Fruit fly (Drosophila melanogaster) whole organism, embryonic: ENCODE results near the gene Arp3.

Experiments
- BEAF-32 ChIP-seq: fragments of 200-800 bp; sonication (Bioruptor generic); optimal IDR thresholded peaks from 3 replicates; lab custom pipeline; 2017; ENCODE audit warnings: missing biosample characterization, missing genetic modification characterization, mild to moderate bottlenecking, moderate library complexity, missing genetic modification reagents
- CG10267 ChIP-seq: fragments of 200-800 bp; sonication (Bioruptor generic); optimal IDR thresholded peaks from 2 replicates; lab custom pipeline; 2018; ENCODE audit warnings: missing biosample characterization, mild to moderate bottlenecking, missing genetic modification characterization, moderate library complexity
- CG10274 ChIP-seq: fragments of 200-800 bp; sonication (Bioruptor generic); optimal IDR thresholded peaks from 3 replicates; lab custom pipeline; 2017; ENCODE audit warnings: missing biosample characterization, mild to moderate bottlenecking, missing genetic modification characterization
- CG12219 ChIP-seq: fragments of 200-800 bp; sonication (Bioruptor generic); optimal IDR thresholded peaks from 3 replicates; lab custom pipeline; 2018; ENCODE audit warnings: missing biosample characterization, mild to moderate bottlenecking, missing genetic modification characterization
- CG12942 ChIP-seq: fragments of 200-800 bp; sonication (Bioruptor generic); optimal IDR thresholded peaks from 3 replicates; lab custom pipeline; 2016; ENCODE audit warnings: missing biosample characterization, missing genetic modification characterization
- CG13775 ChIP-seq: fragments of 200-800 bp; sonication (Bioruptor generic); optimal IDR thresholded peaks from 3 replicates; lab custom pipeline; 2017; ENCODE audit warnings: missing biosample characterization, mild to moderate bottlenecking, missing genetic modification characterization
- CG14667 ChIP-seq: fragments of 200-800 bp; sonication (Bioruptor generic); IDR thresholded peaks from 2 replicates; pipeline ENCODE4 v1.3.6; 2022; ENCODE audit warnings: missing biosample characterization, missing genetic modification characterization
- CG15479 ChIP-seq: fragments of 200-800 bp; sonication (Bioruptor generic); optimal IDR thresholded peaks from 3 replicates; lab custom pipeline; 2019; ENCODE audit warnings: missing biosample characterization, mild to moderate bottlenecking, missing genetic modification characterization, moderate library complexity
- CG15601 ChIP-seq: fragments of 200-800 bp; sonication (Bioruptor generic); optimal IDR thresholded peaks from 3 replicates; lab custom pipeline; 2019; ENCODE audit warnings: missing biosample characterization, mild to moderate bottlenecking, missing genetic modification characterization, moderate library complexity
- CG15696 ChIP-seq: fragments of 200-800 bp; sonication (Bioruptor generic); optimal IDR thresholded peaks from 2 replicates; lab custom pipeline; 2019; ENCODE audit warnings: missing biosample characterization, mild to moderate bottlenecking, missing genetic modification characterization, moderate library complexity
- CG1602 ChIP-seq: fragments of 200-800 bp; sonication (Bioruptor generic); optimal IDR thresholded peaks from 3 replicates; lab custom pipeline; 2016; ENCODE audit warnings: missing biosample characterization, missing genetic modification characterization
- CG16815 ChIP-seq: fragments of 200-800 bp; sonication (Bioruptor generic); optimal IDR thresholded peaks from 3 replicates; lab custom pipeline; 2017; ENCODE audit warnings: missing biosample characterization, mild to moderate bottlenecking, missing genetic modification characterization
- CG16863 ChIP-seq: fragments of 200-800 bp; sonication (Bioruptor generic); optimal IDR thresholded peaks from 3 replicates; lab custom pipeline; 2016; ENCODE audit warnings: missing biosample characterization, missing genetic modification characterization
- CG17568 ChIP-seq: fragments of 200-800 bp; sonication (Bioruptor generic); optimal IDR thresholded peaks from 2 replicates; lab custom pipeline; 2018; ENCODE audit warnings: missing biosample characterization, mild to moderate bottlenecking, missing genetic modification characterization, moderate library complexity
- CG18011 ChIP-seq: fragments of 200-800 bp; sonication (Bioruptor generic); optimal IDR thresholded peaks from 2 replicates; lab custom pipeline; 2017; ENCODE audit warnings: missing biosample characterization, missing genetic modification characterization, mild to moderate bottlenecking, moderate library complexity, missing genotype
- CG3163 ChIP-seq: fragments of 200-800 bp; sonication (Bioruptor generic); optimal IDR thresholded peaks from 3 replicates; lab custom pipeline; 2016; ENCODE audit warnings: missing biosample characterization, missing genetic modification characterization
- CG3281 ChIP-seq: fragments of 200-800 bp; sonication (Bioruptor generic); optimal IDR thresholded peaks from 3 replicates; lab custom pipeline; 2017; ENCODE audit warnings: missing biosample characterization, mild to moderate bottlenecking, missing genetic modification characterization
- CG33213 ChIP-seq: fragments of 200-800 bp; sonication (Bioruptor generic); optimal IDR thresholded peaks from 3 replicates; lab custom pipeline; 2016; ENCODE audit warnings: missing biosample characterization, missing genetic modification characterization
- CG4282 ChIP-seq: fragments of 200-800 bp; sonication (Bioruptor generic); optimal IDR thresholded peaks from 2 replicates; lab custom pipeline; 2016; ENCODE audit warnings: missing biosample characterization, missing genetic modification characterization
- CG4730 ChIP-seq: fragments of 200-800 bp; sonication (Bioruptor generic); IDR thresholded peaks from 2 replicates; pipeline ENCODE4 v1.3.6; 2022; ENCODE audit warnings: missing biosample characterization, missing genetic modification characterization
- CG5245 ChIP-seq: fragments of 200-800 bp; sonication (Bioruptor generic); optimal IDR thresholded peaks from 3 replicates; lab custom pipeline; 2016; ENCODE audit warnings: missing biosample characterization, missing genetic modification characterization
- CG5953 ChIP-seq: fragments of 200-800 bp; sonication (Bioruptor generic); IDR thresholded peaks from 2 replicates; pipeline ENCODE4 v1.3.6; 2022; ENCODE audit warnings: missing biosample characterization, missing genetic modification characterization
- CG6813 ChIP-seq: fragments of 200-800 bp; sonication (Bioruptor generic); optimal IDR thresholded peaks from 2 replicates; lab custom pipeline; 2017; ENCODE audit warnings: missing biosample characterization, missing genetic modification characterization, mild to moderate bottlenecking, moderate library complexity, missing genetic modification reagents
- CG6854 ChIP-seq: fragments of 200-800 bp; sonication (Bioruptor generic); optimal IDR thresholded peaks from 3 replicates; lab custom pipeline; 2017; ENCODE audit warnings: missing biosample characterization, mild to moderate bottlenecking, missing genetic modification characterization
- CG7556 ChIP-seq: fragments of 200-800 bp; sonication (Bioruptor generic); optimal IDR thresholded peaks from 2 replicates; lab custom pipeline; 2017; ENCODE audit warnings: missing biosample characterization, mild to moderate bottlenecking, missing genetic modification characterization
- CG8924 ChIP-seq: fragments of 200-800 bp; optimal IDR thresholded peaks from 3 replicates; lab custom pipeline; 2019; ENCODE audit warnings: missing biosample characterization, mild to moderate bottlenecking, missing genetic modification characterization, moderate library complexity
- Dbx ChIP-seq: fragments of 200-800 bp; sonication (Bioruptor generic); IDR thresholded peaks from 3 replicates; pipeline ENCODE4 v1.3.6; 2022; ENCODE audit warnings: missing biosample characterization, missing genetic modification characterization
- Doc3 ChIP-seq: fragments of 200-800 bp; sonication (Bioruptor generic); IDR thresholded peaks from 3 replicates; pipeline ENCODE4 v1.3.6; 2022; ENCODE audit warnings: missing biosample characterization, missing genetic modification characterization; ENCODE audit not compliant: partially characterized antibody
- Dref ChIP-seq: fragments of 200-800 bp; sonication (Bioruptor generic); IDR thresholded peaks from 2 replicates; pipeline ENCODE4 v1.3.6; 2022; ENCODE audit warnings: missing biosample characterization, missing genetic modification characterization
- Hr39 ChIP-seq: fragments of >200 bp; optimal IDR thresholded peaks from 2 replicates; lab custom pipeline; 2017
- MESR4 ChIP-seq: fragments of 200-800 bp; sonication (Bioruptor generic); optimal IDR thresholded peaks from 2 replicates; lab custom pipeline; 2018; ENCODE audit warnings: missing biosample characterization, mild to moderate bottlenecking, missing genetic modification characterization, moderate library complexity
- NFAT ChIP-seq: fragments of 200-800 bp; sonication (Bioruptor generic); IDR thresholded peaks from 2 replicates; pipeline ENCODE4 v1.3.6; 2022; ENCODE audit warnings: missing biosample characterization, missing genetic modification characterization
- Oaz ChIP-seq: fragments of 200-800 bp; sonication (Bioruptor generic); IDR thresholded peaks from 2 replicates; pipeline ENCODE4 v1.3.6; 2022; ENCODE audit warnings: missing biosample characterization, missing genetic modification characterization
- Opbp ChIP-seq: fragments of 200-800 bp; sonication (Bioruptor generic); IDR thresholded peaks from 3 replicates; pipeline ENCODE4 v1.3.6; 2022; ENCODE audit warnings: missing biosample characterization, missing genetic modification characterization; ENCODE audit not compliant: partially characterized antibody
- bab2 ChIP-seq: fragments of 200-800 bp; sonication (Bioruptor generic); optimal IDR thresholded peaks from 2 replicates; lab custom pipeline; 2016; ENCODE audit warnings: missing biosample characterization, missing genetic modification characterization
- bbx ChIP-seq: fragments of 200-800 bp; sonication (Bioruptor generic); IDR thresholded peaks from 2 replicates; pipeline ENCODE4 v1.3.6; 2022; ENCODE audit warnings: missing biosample characterization, missing genetic modification characterization; ENCODE audit not compliant: partially characterized antibody
- br ChIP-seq: fragments of >200 bp; optimal IDR thresholded peaks from 2 replicates; lab custom pipeline; 2017
- chm ChIP-seq: fragments of 200-800 bp; sonication (Bioruptor generic); IDR thresholded peaks from 2 replicates; pipeline ENCODE4 v1.3.6; 2022; ENCODE audit warnings: missing biosample characterization, missing genetic modification characterization
- cwo ChIP-seq: fragments of 200-800 bp; sonication (Bioruptor generic); optimal IDR thresholded peaks from 3 replicates; lab custom pipeline; 2017; ENCODE audit warnings: missing biosample characterization, missing genetic modification characterization, mild to moderate bottlenecking, moderate library complexity, missing genetic modification reagents
- emc ChIP-seq: fragments of 200-800 bp; sonication (Bioruptor generic); optimal IDR thresholded peaks from 2 replicates; lab custom pipeline; 2016; ENCODE audit warnings: missing biosample characterization, missing genetic modification characterization
- esg ChIP-seq: fragments of 200-800 bp; sonication (Bioruptor generic); conservative IDR thresholded peaks from 2 replicates; pipeline ENCODE4 v1.3.6; 2022; ENCODE audit warnings: missing biosample characterization, missing genetic modification characterization
- eyg ChIP-seq: fragments of 200-800 bp; sonication (Bioruptor generic); optimal IDR thresholded peaks from 3 replicates; lab custom pipeline; 2016; ENCODE audit warnings: missing biosample characterization, missing genetic modification characterization
- fu2 ChIP-seq: fragments of 200-800 bp; sonication (Bioruptor generic); optimal IDR thresholded peaks from 2 replicates; lab custom pipeline; 2016; ENCODE audit warnings: missing biosample characterization, missing genetic modification characterization
- ham ChIP-seq: fragments of 200-800 bp; sonication (Bioruptor generic); IDR thresholded peaks from 2 replicates; pipeline ENCODE4 v1.3.6; 2022; ENCODE audit warnings: missing biosample characterization, missing genetic modification characterization
- lmd ChIP-seq: fragments of 200-800 bp; sonication (Bioruptor generic); IDR thresholded peaks from 2 replicates; pipeline ENCODE4 v1.3.6; 2022; ENCODE audit warnings: missing biosample characterization, missing genetic modification characterization
- pho ChIP-seq: fragments of 200-800 bp; sonication (Bioruptor generic); optimal IDR thresholded peaks from 2 replicates; lab custom pipeline; 2016; ENCODE audit warnings: missing biosample characterization, missing genetic modification characterization
- seq ChIP-seq: fragments of 200-800 bp; sonication (Bioruptor generic); IDR thresholded peaks from 2 replicates; pipeline ENCODE4 v1.3.6; 2022; ENCODE audit warnings: missing biosample characterization, missing genetic modification characterization
- sisA ChIP-seq: fragments of 200-800 bp; sonication (Bioruptor generic); IDR thresholded peaks from 2 replicates; pipeline ENCODE4 v1.3.6; 2022; ENCODE audit warnings: missing biosample characterization, missing genetic modification characterization
- tio ChIP-seq: fragments of 200-800 bp; sonication (Bioruptor generic); optimal IDR thresholded peaks from 2 replicates; lab custom pipeline; 2017; ENCODE audit warnings: missing biosample characterization, missing genetic modification characterization, inconsistent platforms
- trh ChIP-seq: fragments of 200-800 bp; sonication (Bioruptor generic); optimal IDR thresholded peaks from 2 replicates; lab custom pipeline; 2016; ENCODE audit warnings: missing biosample characterization, missing genetic modification characterization
- unc-4 ChIP-seq: fragments of 200-800 bp; sonication (Bioruptor generic); IDR thresholded peaks from 2 replicates; pipeline ENCODE4 v1.3.6; 2022; ENCODE audit warnings: missing biosample characterization, missing genetic modification characterization; ENCODE audit not compliant: partially characterized antibody
- wor ChIP-seq: fragments of 200-800 bp; sonication (Bioruptor generic); IDR thresholded peaks from 2 replicates; pipeline ENCODE4 v1.3.6; 2022; ENCODE audit warnings: missing biosample characterization, missing genetic modification characterization

Arp3 gene

DNA sequence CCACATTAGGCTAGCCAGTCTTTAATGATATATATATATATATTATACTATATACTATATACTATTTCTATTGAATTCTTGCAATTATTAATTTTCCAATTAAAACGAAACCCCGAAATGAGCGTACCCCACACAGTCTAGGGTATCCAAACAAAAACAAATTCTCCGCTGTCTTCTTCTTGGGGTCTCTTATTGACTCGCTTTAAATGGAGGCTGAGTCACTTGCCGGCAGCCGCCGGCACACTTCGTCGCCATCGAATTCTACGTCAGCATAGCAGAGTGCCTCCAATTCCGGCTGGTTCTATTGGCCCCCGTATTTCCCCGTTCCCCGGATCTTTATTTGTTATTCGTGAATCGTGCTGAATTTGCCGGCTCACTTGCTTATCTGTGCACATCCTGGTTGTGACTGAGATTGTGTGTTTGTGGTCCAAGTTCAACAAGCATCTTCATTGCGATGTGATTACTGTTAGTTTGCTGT lies 21.0 kb downstream of the Arp3 start (continued):
- TF ChIP-seq CG8924 (peak; percentile 37), CG10267 (no peak), CG4282 (GFP tag; lab: Kevin White, UChicago) (no peak), CG1602 (GFP tag; lab: Kevin White, UChicago) (no peak), Opbp (GFP tag; lab: Robert Waterston, UW) (no peak), cwo (GFP tag; lab: Kevin White, UChicago) (peak; percentile 76), MESR4 (GFP tag; lab: Kevin White, UChicago) (no peak), CG12942 (GFP tag; lab: Kevin White, UChicago) (no peak), chm (no peak), CG6854 (GFP tag; lab: Kevin White, UChicago) (peak; percentile 34), NFAT (peak; percentile 45; the same call in 1 of the 2 replicates), Dref (GFP tag; lab: Robert Waterston, UW) (no peak), CG3281 (GFP tag; lab: Kevin White, UChicago) (peak; percentile 3), CG17568 (GFP tag; lab: Kevin White, UChicago) (no peak), CG13775 (GFP tag; lab: Kevin White, UChicago) (peak; percentile 19), CG5245 (no peak), CG7556 (GFP tag; lab: Kevin White, UChicago) (peak; percentile 20), Dbx (GFP tag; lab: Robert Waterston, UW) (no peak), CG15479 (no peak), CG33213 (no peak), esg (GFP tag; lab: Robert Waterston, UW) (no peak), CG6813 (GFP tag; lab: Kevin White, UChicago) (no peak), CG4730 (GFP tag; lab: Robert Waterston, UW) (no peak), pho (no peak), Hr39 (lab: Kevin White, UChicago) (no peak), unc-4 (GFP tag; lab: Robert Waterston, UW) (no peak), Doc3 (no peak), bab2 (no peak), CG16815 (GFP tag; lab: Kevin White, UChicago) (no peak), bbx (GFP tag; lab: Robert Waterston, UW) (no peak), CG3163 (GFP tag; lab: Kevin White, UChicago) (no peak), CG15601 (tag; lab: Kevin White, UChicago) (no peak), BEAF-32 (GFP tag; lab: Kevin White, UChicago) (no peak), br (lab: Kevin White, UChicago) (no peak), CG12219 (GFP tag; lab: Kevin White, UChicago) (no peak), lmd (GFP tag; lab: Robert Waterston, UW) (peak; percentile 11; the same call in 1 of the 2 replicates), seq (GFP tag; lab: Robert Waterston, UW) (no peak), tio (GFP tag; lab: Kevin White, UChicago) (no peak), fu2 (GFP tag; lab: Kevin White, UChicago) (no peak), CG16863 (GFP tag; lab: Kevin White, UChicago) (no peak), wor (GFP tag; lab: Robert Waterston, UW) (no peak), CG5953 (GFP tag; lab: Robert Waterston, UW) (no peak), emc (no peak), CG10274 (no peak), trh (GFP tag; lab: Kevin White, UChicago) (no peak), Oaz (GFP tag; lab: Robert Waterston, UW) (no peak), sisA (GFP tag; lab: Robert Waterston, UW) (no peak), ham (GFP tag; lab: Robert Waterston, UW) (no peak), CG15696 (tag; lab: Kevin White, UChicago) (no peak), CG14667 (no peak), eyg (GFP tag; lab: Kevin White, UChicago) (no peak), CG18011 (GFP tag; lab: Kevin White, UChicago) (no peak)
